Fruit fly (Drosophila melanogaster): ENCODE data around the gene CG17493.

The CG17493 gene

DNA sequence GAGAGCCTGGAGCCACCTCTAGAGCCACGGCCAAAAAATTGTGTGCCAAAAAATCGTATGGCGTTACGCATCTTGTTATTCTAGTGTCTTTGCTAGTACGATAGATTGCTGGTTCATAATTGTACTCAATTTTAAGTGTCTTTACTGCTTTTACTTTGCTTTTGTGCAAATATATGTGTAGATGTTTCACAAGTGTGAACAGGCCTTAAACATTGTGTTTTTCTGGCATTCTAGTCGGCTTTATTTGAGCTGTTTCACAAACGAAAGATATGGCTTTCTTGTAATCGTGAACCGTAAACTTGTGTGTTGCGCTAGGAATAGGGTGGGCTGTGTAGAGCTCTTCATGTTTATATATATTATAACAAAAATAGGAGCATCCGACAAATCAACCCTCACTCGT lies at the start of gene CG17493:
Gene CG17493, plus strand, starts transcription at position 25 of the 400 bp plus-strand sequence.
- TF ChIP-seq h (optimal IDR thresholded peaks at IDR 0.05) (no peak), insv (optimal IDR thresholded peaks at IDR 0.05) (no peak), Sin3A (optimal IDR thresholded peaks at IDR 0.05) (no peak), psq (optimal IDR thresholded peaks at IDR 0.05) (no peak), Myc (optimal IDR thresholded peaks at IDR 0.05) (no peak)

DNA sequence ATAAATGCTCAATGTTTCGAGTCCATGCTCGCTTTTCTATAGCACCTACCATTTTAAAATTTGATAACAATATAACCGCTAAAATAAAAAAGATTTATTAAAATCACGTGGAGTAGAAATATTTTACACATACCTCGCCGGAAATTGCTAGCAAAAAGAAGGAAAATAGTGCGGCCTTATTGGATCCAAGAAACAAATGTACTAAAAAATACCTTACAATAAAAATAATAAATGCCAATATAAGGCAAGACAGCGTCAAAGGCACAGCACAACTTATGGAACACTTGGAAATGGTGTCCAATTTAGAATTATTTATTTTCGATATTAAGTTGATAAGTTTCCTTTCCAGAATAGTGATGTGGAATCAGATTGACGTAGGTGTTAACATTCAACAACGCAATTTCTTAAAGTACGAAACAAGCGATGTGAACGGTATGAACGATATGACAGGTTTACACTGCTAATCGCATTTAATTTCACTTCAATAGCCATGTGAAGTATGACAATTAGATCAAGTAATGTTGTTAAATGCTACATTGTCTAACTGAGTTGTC lies 13.3 kb upstream of the CG17493 start, which contains the start of gene RpL5:
Gene RpL5, minus strand, starts transcription at position 397 of the 554 bp plus-strand sequence.
- TF ChIP-seq h (optimal IDR thresholded peaks at IDR 0.05): no peak
- TF ChIP-seq Myc (optimal IDR thresholded peaks at IDR 0.05): no peak
- TF ChIP-seq Sin3A (optimal IDR thresholded peaks at IDR 0.05): no peak
- TF ChIP-seq ttk (optimal IDR thresholded peaks at IDR 0.05): no peak
- TF ChIP-seq insv (optimal IDR thresholded peaks at IDR 0.05): no peak
- TF ChIP-seq psq (optimal IDR thresholded peaks at IDR 0.05): no peak

- TF ChIP-seq Sin3A (optimal IDR thresholded peaks at IDR 0.05) (no peak), insv (optimal IDR thresholded peaks at IDR 0.05) (no peak), psq (optimal IDR thresholded peaks at IDR 0.05) (no peak), h (optimal IDR thresholded peaks at IDR 0.05) (no peak), Myc (optimal IDR thresholded peaks at IDR 0.05) (no peak), ttk (optimal IDR thresholded peaks at IDR 0.05) (no peak)
Observed at dm6 chr2L:22537368-22537767, 12.5 kb upstream of the CG17493 start, which contains the start of gene CG17490. Gene CG17490 (plus strand): TSS chr2L:22537668.

DNA sequence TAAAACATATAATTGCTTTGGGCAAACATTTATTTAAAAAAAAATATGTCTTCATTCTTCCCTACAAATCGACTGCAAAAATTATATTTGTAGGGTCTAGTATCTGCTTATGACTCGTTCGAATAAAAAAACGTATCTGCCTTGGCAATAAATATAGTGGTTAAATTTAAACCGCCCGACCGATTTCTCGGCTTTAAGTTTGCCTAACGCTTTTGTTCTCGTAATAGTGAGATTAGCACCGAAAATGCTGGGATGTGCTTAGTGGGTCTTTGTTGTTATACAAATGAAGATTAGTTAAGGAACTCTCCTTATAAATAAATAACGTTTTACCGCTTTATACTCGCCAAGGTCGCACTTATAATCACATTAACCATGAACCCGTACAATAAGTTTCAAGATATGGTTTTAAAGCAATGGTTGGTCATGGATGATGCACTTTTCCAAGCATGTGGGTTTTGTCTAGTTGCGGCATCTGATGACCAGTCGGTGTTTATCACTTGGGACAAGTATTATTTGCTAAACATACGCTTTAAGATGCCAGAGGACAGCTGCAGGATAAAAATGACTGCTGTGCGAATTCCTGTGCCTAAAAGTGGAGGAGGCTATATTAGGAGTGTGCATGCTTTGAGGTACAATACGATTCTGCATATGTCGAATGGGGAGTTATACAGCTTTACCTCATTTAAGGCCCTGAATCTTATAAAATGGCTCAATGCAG lies 11.8 kb upstream of the CG17493 start:
- no peak for TF ChIP-seq psq (optimal IDR thresholded peaks at IDR 0.05)
- TF ChIP-seq Sin3A (optimal IDR thresholded peaks at IDR 0.05): no peak
- TF ChIP-seq h (optimal IDR thresholded peaks at IDR 0.05): no peak
- TF ChIP-seq insv (optimal IDR thresholded peaks at IDR 0.05): no peak
- TF ChIP-seq ttk (optimal IDR thresholded peaks at IDR 0.05): no peak
- TF ChIP-seq Myc (optimal IDR thresholded peaks at IDR 0.05): no peak

DNA sequence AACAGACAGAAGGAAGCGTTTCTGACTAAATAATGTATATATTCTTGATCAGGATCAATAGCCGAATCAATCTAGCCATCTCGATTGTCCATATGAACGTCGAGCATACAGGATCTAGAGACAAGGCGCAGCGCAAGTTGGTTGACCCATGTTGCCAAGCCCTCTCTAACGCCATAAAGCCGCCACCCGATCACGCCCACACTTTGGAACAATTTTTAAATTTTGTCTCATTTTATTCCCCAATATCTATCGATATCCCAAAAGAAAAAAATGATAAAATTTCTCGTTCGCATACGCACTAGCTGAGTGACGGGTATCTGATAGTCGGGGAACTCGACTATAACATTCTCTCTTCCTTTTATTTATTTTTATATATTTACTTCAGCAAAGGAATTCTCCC lies 16.4 kb downstream of the CG17493 start:
- no peak for TF ChIP-seq h (optimal IDR thresholded peaks at IDR 0.05)
- no peak for TF ChIP-seq psq (optimal IDR thresholded peaks at IDR 0.05)
- no peak for TF ChIP-seq Myc (optimal IDR thresholded peaks at IDR 0.05)
- TF ChIP-seq Sin3A (optimal IDR thresholded peaks at IDR 0.05): no peak
- no peak for TF ChIP-seq ttk (optimal IDR thresholded peaks at IDR 0.05)
- no peak for TF ChIP-seq insv (optimal IDR thresholded peaks at IDR 0.05)

dm6 chr2L:22567426-22567825 lies 17.6 kb downstream of the CG17493 start:
- TF ChIP-seq ttk (optimal IDR thresholded peaks at IDR 0.05): no peak
- no peak for TF ChIP-seq psq (optimal IDR thresholded peaks at IDR 0.05)

DNA sequence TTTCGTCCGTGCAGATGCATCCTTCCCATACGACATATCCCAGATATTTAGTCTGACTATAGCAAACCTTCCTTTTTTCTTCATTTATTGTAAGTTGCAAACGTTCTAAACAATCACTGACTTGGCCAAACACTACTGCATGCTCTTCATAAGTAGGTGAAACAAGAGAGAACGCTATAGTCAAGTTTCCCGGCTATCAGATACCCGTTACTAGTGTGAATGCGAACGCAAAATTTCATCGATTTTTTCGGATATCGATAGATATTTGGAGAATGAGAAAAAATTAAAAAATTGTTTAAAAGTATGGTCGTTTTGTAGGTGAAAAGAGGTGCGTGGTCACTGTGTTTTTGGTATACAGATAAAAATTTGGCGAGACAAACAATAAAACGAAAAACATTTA lies 19.7 kb downstream of the CG17493 start:
- TF ChIP-seq ttk (optimal IDR thresholded peaks at IDR 0.05): no peak

DNA sequence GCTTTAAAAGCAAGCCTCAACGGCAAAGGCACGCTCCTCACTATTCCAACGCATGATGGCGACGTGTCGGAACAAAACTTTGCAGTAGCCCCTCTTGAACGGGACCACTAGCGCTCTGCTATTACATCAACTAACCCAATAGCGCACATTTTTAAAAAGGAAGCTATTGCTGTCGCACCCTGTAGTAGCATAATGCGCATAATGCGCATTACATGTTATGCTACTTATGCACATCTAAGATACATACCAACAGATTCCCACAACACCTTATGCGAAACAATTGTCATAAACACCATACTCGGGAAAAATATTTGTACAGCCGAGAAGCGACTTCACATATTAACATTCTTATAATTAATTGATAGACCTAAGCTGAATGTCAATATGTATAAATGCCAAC lies 20.2 kb downstream of the CG17493 start:
- no peak for TF ChIP-seq psq (optimal IDR thresholded peaks at IDR 0.05)
- no peak for TF ChIP-seq Myc (optimal IDR thresholded peaks at IDR 0.05)
- TF ChIP-seq ttk (optimal IDR thresholded peaks at IDR 0.05): no peak
- no peak for TF ChIP-seq h (optimal IDR thresholded peaks at IDR 0.05)
- TF ChIP-seq Sin3A (optimal IDR thresholded peaks at IDR 0.05): no peak
- no peak for TF ChIP-seq insv (optimal IDR thresholded peaks at IDR 0.05)

DNA sequence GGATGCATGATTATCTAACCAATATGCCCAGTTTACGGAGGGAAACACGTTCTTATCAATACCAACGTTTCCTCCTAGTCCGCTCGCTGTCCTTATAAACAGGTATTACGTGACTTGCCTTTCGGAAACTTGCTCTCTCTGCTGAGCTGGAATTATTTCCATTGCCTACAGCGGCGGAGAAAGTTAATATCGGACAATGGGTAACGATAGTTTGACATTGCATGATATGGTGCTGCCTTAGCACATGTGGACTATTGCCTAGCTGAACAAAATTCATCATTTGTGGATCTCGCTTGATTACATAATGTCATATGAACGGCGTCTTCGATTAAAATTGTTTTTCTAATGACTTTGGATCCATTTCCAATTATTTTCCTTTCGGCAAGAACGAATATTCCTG lies 24.4 kb downstream of the CG17493 start:
- TF ChIP-seq Sin3A (optimal IDR thresholded peaks at IDR 0.05): no peak
- TF ChIP-seq Myc (optimal IDR thresholded peaks at IDR 0.05): no peak
- no peak for TF ChIP-seq insv (optimal IDR thresholded peaks at IDR 0.05)
- no peak for TF ChIP-seq h (optimal IDR thresholded peaks at IDR 0.05)

DNA sequence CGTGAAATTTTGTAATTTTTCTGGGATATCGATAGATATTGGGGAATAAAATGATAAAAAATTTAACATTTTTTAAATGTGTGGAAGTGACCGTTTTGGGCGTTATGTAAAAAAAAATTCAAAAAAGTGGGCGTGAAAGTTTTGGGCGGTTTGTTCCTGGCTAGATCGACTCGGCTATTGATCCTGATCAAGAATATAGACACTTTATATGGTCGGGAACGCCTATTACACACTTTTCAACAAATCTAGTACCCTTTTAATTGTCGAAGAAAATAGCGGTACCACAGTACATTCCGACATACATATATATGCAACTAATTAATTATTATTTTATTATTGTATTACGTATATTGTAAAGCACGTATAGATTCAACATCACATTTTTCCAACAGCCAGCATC lies 25.5 kb downstream of the CG17493 start:
- no peak for TF ChIP-seq insv (optimal IDR thresholded peaks at IDR 0.05)
- no peak for TF ChIP-seq Sin3A (optimal IDR thresholded peaks at IDR 0.05)
- TF ChIP-seq ttk (optimal IDR thresholded peaks at IDR 0.05): no peak
- TF ChIP-seq h (optimal IDR thresholded peaks at IDR 0.05): no peak
- TF ChIP-seq Myc (optimal IDR thresholded peaks at IDR 0.05): no peak

DNA sequence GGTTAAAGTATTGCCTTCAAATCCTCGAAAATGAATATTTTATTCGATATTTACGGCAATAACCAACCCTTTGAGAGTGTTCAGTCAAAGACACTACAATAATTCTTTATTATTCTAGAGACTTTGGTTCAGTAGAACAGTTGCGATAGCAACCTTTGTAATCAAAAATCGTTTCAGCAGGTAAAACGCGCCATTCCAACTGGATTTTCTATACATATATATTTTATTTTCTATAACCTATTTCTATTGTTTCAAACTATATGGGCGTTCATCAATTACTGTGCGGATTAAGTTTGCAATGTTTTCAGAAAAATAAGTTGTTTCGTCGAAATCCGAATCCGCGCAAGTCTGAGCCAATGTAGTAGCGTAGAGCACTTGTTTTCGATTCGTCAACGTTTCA lies 28.0 kb downstream of the CG17493 start:
- no peak for TF ChIP-seq psq (optimal IDR thresholded peaks at IDR 0.05)

- TF ChIP-seq psq (optimal IDR thresholded peaks at IDR 0.05) (no peak), h (optimal IDR thresholded peaks at IDR 0.05) (no peak), Sin3A (optimal IDR thresholded peaks at IDR 0.05) (no peak), insv (optimal IDR thresholded peaks at IDR 0.05) (no peak)
Observed at dm6 chr2L:22578920-22579548, 29.2 kb downstream of the CG17493 start, which contains the start of gene Slmap. Gene Slmap (plus strand): TSS chr2L:22579072.

Measured in Kc167 (cell line).